Worm (Caenorhabditis elegans) whole organism, L1 larva: ENCODE results near the gene H34I24.2.

ENCODE experiments used
- C04F5.9 ChIP-seq: sonication (generic microtip); optimal IDR thresholded peaks from 2 replicates; lab custom pipeline; 2016; ENCODE audit warnings: missing genetic modification characterization, missing compliant biosample characterization
- C34B4.2 ChIP-seq: sonication (generic microtip); optimal IDR thresholded peaks from 2 replicates; lab custom pipeline; 2017; ENCODE audit warnings: mild to moderate bottlenecking, missing genetic modification characterization, missing compliant biosample characterization
- F16B12.6 ChIP-seq: fragments of 150-350 bp; optimal IDR thresholded peaks from 2 replicates; lab custom pipeline; 2014; ENCODE audit warnings: missing biosample characterization, missing genetic modification characterization
- aly-2 ChIP-seq: fragments of 150-350 bp; optimal IDR thresholded peaks from 2 replicates; lab custom pipeline; 2014; ENCODE audit warnings: missing biosample characterization, missing genetic modification characterization
- ama-1 ChIP-seq: fragments of 150-350 bp; optimal IDR thresholded peaks from 2 replicates; lab custom pipeline; 2014
- ceh-63 ChIP-seq: fragments of 200-800 bp; sonication (Bioruptor generic); optimal IDR thresholded peaks from 2 replicates; lab custom pipeline; 2018; ENCODE audit warnings: mild to moderate bottlenecking, missing genetic modification characterization, missing compliant biosample characterization
- ceh-8 ChIP-seq: fragments of 200-800 bp; sonication (Bioruptor generic); optimal IDR thresholded peaks from 2 replicates; lab custom pipeline; 2018; ENCODE audit warnings: mild to moderate bottlenecking, missing genetic modification characterization, moderate library complexity, missing compliant biosample characterization
- dpl-1 ChIP-seq, 3 experiments: fragments of 150-350 bp in 2 of 3; sonication (generic microtip) in 1 of 3; optimal IDR thresholded peaks; 2 replicates each; lab custom pipeline; 2014 to 2017; ENCODE audit warnings: missing biosample characterization in 3 of 3, missing genetic modification characterization in 3 of 3, missing genetic modification reagents in 3 of 3
- efl-1 ChIP-seq, 4 experiments: fragments of 150-350 bp; optimal IDR thresholded peaks in 3 of 4; peaks in 1 of 4; 1 replicate in 1 of 4; 2 replicates in 3 of 4; lab custom pipeline; 2014; ENCODE audit warnings: missing biosample characterization in 2 of 4, missing genetic modification characterization in 2 of 4, missing genetic modification reagents in 2 of 4
- elt-2 ChIP-seq: sonication (generic microtip); optimal IDR thresholded peaks from 2 replicates; lab custom pipeline; 2016; ENCODE audit warnings: missing genetic modification characterization, mild to moderate bottlenecking, inconsistent platforms, missing compliant biosample characterization, missing genetic modification reagents
- fkh-10 ChIP-seq: sonication (generic microtip); optimal IDR thresholded peaks from 2 replicates; lab custom pipeline; 2017; ENCODE audit warnings: missing biosample characterization, missing genetic modification reagents, missing genetic modification characterization
- fkh-4 ChIP-seq: sonication (generic microtip); optimal IDR thresholded peaks from 2 replicates; lab custom pipeline; 2016; ENCODE audit warnings: missing compliant biosample characterization, missing genetic modification characterization, borderline replicate concordance
- fos-1 ChIP-seq: fragments of 150-350 bp; optimal IDR thresholded peaks from 2 replicates; lab custom pipeline; 2014; ENCODE audit warnings: missing biosample characterization, missing genetic modification characterization
- grh-1 ChIP-seq: fragments of 200-800 bp; sonication (Bioruptor generic); IDR thresholded peaks from 2 replicates; pipeline ENCODE4 v1.3.6; 2022; ENCODE audit warnings: missing genetic modification reagents, missing genetic modification characterization, missing compliant biosample characterization
- hlh-17 ChIP-seq: fragments of 200-800 bp; sonication (Bioruptor generic); optimal IDR thresholded peaks from 2 replicates; lab custom pipeline; 2018; ENCODE audit warnings: missing genetic modification characterization, mild to moderate bottlenecking, missing compliant biosample characterization, moderate library complexity, borderline replicate concordance
- hpl-2 ChIP-seq: fragments of 150-350 bp; optimal IDR thresholded peaks from 2 replicates; lab custom pipeline; 2014; ENCODE audit warnings: missing biosample characterization, missing genetic modification reagents, missing genetic modification characterization
- irx-1 ChIP-seq: sonication (generic microtip); optimal IDR thresholded peaks from 2 replicates; lab custom pipeline; 2016; ENCODE audit warnings: missing genetic modification characterization, missing compliant biosample characterization
- isw-1 ChIP-seq: fragments of 200-800 bp; sonication (Bioruptor generic); IDR thresholded peaks from 2 replicates; pipeline ENCODE4 v1.3.6; 2022; ENCODE audit warnings: missing genetic modification characterization, missing compliant biosample characterization
- jun-1 ChIP-seq: fragments of 150-350 bp; optimal IDR thresholded peaks from 2 replicates; lab custom pipeline; 2014; ENCODE audit warnings: missing biosample characterization, missing genetic modification reagents, missing genetic modification characterization
- lin-13 ChIP-seq: fragments of 150-350 bp; optimal IDR thresholded peaks from 2 replicates; lab custom pipeline; 2014; ENCODE audit warnings: missing biosample characterization, missing genetic modification reagents, missing genetic modification characterization
- lin-15B ChIP-seq: fragments of 150-350 bp; sonication (generic microtip); optimal IDR thresholded peaks from 3 replicates; lab custom pipeline; 2014; ENCODE audit warnings: missing biosample characterization, missing genetic modification characterization
- lin-35 ChIP-seq, 2 experiments: fragments of 150-350 bp; optimal IDR thresholded peaks; 2 replicates each; lab custom pipeline; 2014; ENCODE audit warnings: missing biosample characterization in 2 of 2, missing genetic modification characterization in 2 of 2, missing genetic modification reagents in 2 of 2
- lin-39 ChIP-seq: fragments of 150-350 bp; optimal IDR thresholded peaks from 2 replicates; lab custom pipeline; 2014; ENCODE audit warnings: missing biosample characterization, missing genetic modification reagents, missing genetic modification characterization
- lir-3 ChIP-seq: sonication (generic microtip); optimal IDR thresholded peaks from 2 replicates; lab custom pipeline; 2016; ENCODE audit warnings: mild to moderate bottlenecking, missing genetic modification characterization, moderate library complexity, missing compliant biosample characterization; ENCODE audit not compliant: poor library complexity
- lsy-2 ChIP-seq, 2 experiments: fragments of 150-350 bp; optimal IDR thresholded peaks; 2 replicates each; lab custom pipeline; 2014; ENCODE audit warnings: missing biosample characterization in 2 of 2, missing genetic modification characterization in 2 of 2
- mef-2 ChIP-seq: fragments of 150-350 bp; optimal IDR thresholded peaks from 2 replicates; lab custom pipeline; 2014; ENCODE audit warnings: missing biosample characterization, missing genetic modification characterization
- nhr-19 ChIP-seq: fragments of 200-800 bp; sonication (Bioruptor generic); conservative IDR thresholded peaks from 2 replicates; pipeline ENCODE4 v1.3.6; 2022; ENCODE audit warnings: missing genetic modification characterization, missing compliant biosample characterization
- nhr-20 ChIP-seq: sonication (generic microtip); optimal IDR thresholded peaks from 2 replicates; lab custom pipeline; 2016; ENCODE audit warnings: mild to moderate bottlenecking, missing genetic modification characterization, missing compliant biosample characterization
- nhr-237 ChIP-seq: fragments of 150-350 bp; optimal IDR thresholded peaks from 2 replicates; lab custom pipeline; 2014; ENCODE audit warnings: missing biosample characterization, missing genetic modification characterization
- nhr-71 ChIP-seq: sonication (generic microtip); optimal IDR thresholded peaks from 2 replicates; lab custom pipeline; 2016; ENCODE audit warnings: mild to moderate bottlenecking, missing genetic modification characterization, moderate library complexity, missing compliant biosample characterization
- nhr-77 ChIP-seq: fragments of 150-350 bp; optimal IDR thresholded peaks from 2 replicates; lab custom pipeline; 2014; ENCODE audit warnings: missing biosample characterization, missing genetic modification characterization
- nhr-84 ChIP-seq: sonication (generic microtip); optimal IDR thresholded peaks from 2 replicates; lab custom pipeline; 2017; ENCODE audit warnings: missing biosample characterization, missing genetic modification characterization
- nhr-85 ChIP-seq: sonication (generic microtip); peaks from one replicate; lab custom pipeline; 2016; ENCODE audit warnings: missing genetic modification characterization, inconsistent platforms, missing compliant biosample characterization
- nhr-90 ChIP-seq: sonication (generic microtip); optimal IDR thresholded peaks from 2 replicates; lab custom pipeline; 2016; ENCODE audit warnings: mild to moderate bottlenecking, missing genetic modification characterization, missing compliant biosample characterization; ENCODE audit not compliant: poor library complexity
- snpc-4 ChIP-seq: fragments of 150-350 bp; optimal IDR thresholded peaks from 2 replicates; lab custom pipeline; 2014; ENCODE audit warnings: missing biosample characterization, missing genetic modification characterization
- sptf-1 ChIP-seq: fragments of 150-350 bp; optimal IDR thresholded peaks from 2 replicates; lab custom pipeline; 2014; ENCODE audit warnings: missing biosample characterization, missing genetic modification characterization
- swsn-7 ChIP-seq: sonication (generic microtip); optimal IDR thresholded peaks from 2 replicates; lab custom pipeline; 2016; ENCODE audit warnings: missing genetic modification characterization, missing compliant biosample characterization
- tbx-2 ChIP-seq: sonication (generic microtip); optimal IDR thresholded peaks from 2 replicates; lab custom pipeline; 2016; ENCODE audit warnings: missing genetic modification characterization, missing compliant biosample characterization
- unc-30 ChIP-seq: sonication (generic microtip); optimal IDR thresholded peaks from 2 replicates; lab custom pipeline; 2017; ENCODE audit warnings: missing biosample characterization, missing genetic modification characterization
- unc-62 ChIP-seq: fragments of 150-350 bp; optimal IDR thresholded peaks from 2 replicates; lab custom pipeline; 2014; ENCODE audit warnings: missing biosample characterization, missing genetic modification reagents, missing genetic modification characterization
- unc-98 ChIP-seq: fragments of 200-800 bp; sonication (Bioruptor generic); IDR thresholded peaks from 2 replicates; pipeline ENCODE4 v1.3.6; 2022; ENCODE audit warnings: missing genetic modification characterization, missing compliant biosample characterization
- vab-15 ChIP-seq: sonication (generic microtip); optimal IDR thresholded peaks from 2 replicates; lab custom pipeline; 2017; ENCODE audit warnings: missing genotype, mild to moderate bottlenecking, missing genetic modification characterization, missing compliant biosample characterization
- xbp-1 ChIP-seq: sonication (generic microtip); optimal IDR thresholded peaks from 2 replicates; lab custom pipeline; 2016; ENCODE audit warnings: missing genetic modification characterization, missing compliant biosample characterization
- zag-1 ChIP-seq: fragments of 150-350 bp; optimal IDR thresholded peaks from 2 replicates; lab custom pipeline; 2014; ENCODE audit warnings: missing biosample characterization, missing genetic modification characterization
- zip-4 ChIP-seq: fragments of 200-800 bp; sonication (Bioruptor generic); optimal IDR thresholded peaks from 2 replicates; lab custom pipeline; 2018; ENCODE audit warnings: mild to moderate bottlenecking, missing genetic modification characterization, moderate library complexity, missing compliant biosample characterization
- ztf-11 ChIP-seq, 2 experiments: sonication (generic microtip); optimal IDR thresholded peaks; 2 replicates each; lab custom pipeline; 2016 to 2017; ENCODE audit warnings: missing genetic modification characterization in 2 of 2, missing biosample characterization in 1 of 2, missing compliant biosample characterization in 1 of 2

H34I24.2 gene

DNA sequence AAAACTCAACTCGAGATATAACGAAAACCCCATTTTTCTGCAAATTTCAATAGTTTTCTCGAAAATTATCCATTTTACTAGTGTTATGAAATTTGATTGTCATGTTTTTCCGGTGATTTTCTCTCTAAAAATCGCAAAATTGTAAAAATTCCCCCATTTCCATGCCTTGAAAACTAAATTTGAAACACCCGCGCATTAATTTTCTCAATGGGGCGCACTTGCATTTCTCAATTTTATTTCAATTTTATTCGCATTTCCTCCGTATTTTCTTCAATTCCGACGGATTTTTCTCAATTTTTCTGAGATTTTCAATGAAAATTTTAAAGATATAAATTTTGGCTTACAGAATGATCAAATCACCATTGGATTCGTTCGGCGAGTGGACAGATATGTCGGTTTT is 36.8 kb upstream of the H34I24.2 start, which contains the start of gene Y71H2AM.3 (continued):
- TF ChIP-seq xbp-1 (tag; lab: Kevin White, UChicago) (peak; percentile 52), irx-1 (tag; lab: Kevin White, UChicago) (no peak), efl-1 (optimal IDR thresholded peaks at IDR 0.05; lab: Kevin White, UChicago) (peak; percentile 95 to 96), efl-1 (GFP tag; optimal IDR thresholded peaks at IDR 0.05 in 1 of 2; lab: Kevin White, UChicago) (peak; percentile 95 to 99), zip-4 (GFP tag; lab: Kevin White, UChicago) (peak; percentile 10), tbx-2 (tag; lab: Kevin White, UChicago) (peak; percentile 35), nhr-19 (GFP tag; lab: Robert Waterston, UW) (peak; percentile 51), C04F5.9 (peak; percentile 40), ama-1 (lab: Kevin White, UChicago) (peak; percentile 1)

DNA sequence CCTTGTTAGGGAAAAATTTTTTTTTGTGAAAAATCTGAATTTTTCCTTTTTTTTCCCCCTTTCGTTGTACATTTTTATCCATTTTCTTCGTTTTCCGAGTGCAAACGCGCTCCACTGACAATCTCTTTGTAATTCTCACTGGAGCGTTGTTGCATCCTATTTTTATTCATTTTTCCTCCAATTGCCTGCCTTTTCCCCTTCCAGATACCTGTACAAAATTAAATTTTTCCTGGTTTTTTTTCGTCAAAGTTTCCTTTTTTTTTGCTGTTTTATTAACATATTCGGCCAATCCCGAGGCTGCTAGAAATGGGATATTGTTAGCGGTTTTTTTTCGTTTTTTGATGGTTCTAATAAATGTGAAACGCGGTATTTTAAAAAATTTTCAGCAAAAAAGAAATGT is 30.4 kb upstream of the H34I24.2 start:
- TF ChIP-seq nhr-71 (peak; percentile 7), aly-2 (tag; lab: Kevin White, UChicago) (peak; percentile 23), hlh-17 (GFP tag; lab: Kevin White, UChicago) (no peak), elt-2 (tag; lab: Kevin White, UChicago) (no peak), lir-3 (no peak), efl-1 (optimal IDR thresholded peaks at IDR 0.05; lab: Kevin White, UChicago) (peak; percentile 5 to 6), efl-1 (GFP tag; optimal IDR thresholded peaks at IDR 0.05 in 1 of 2; lab: Kevin White, UChicago) (no peak), grh-1 (GFP tag; lab: Robert Waterston, UW) (no peak)

DNA sequence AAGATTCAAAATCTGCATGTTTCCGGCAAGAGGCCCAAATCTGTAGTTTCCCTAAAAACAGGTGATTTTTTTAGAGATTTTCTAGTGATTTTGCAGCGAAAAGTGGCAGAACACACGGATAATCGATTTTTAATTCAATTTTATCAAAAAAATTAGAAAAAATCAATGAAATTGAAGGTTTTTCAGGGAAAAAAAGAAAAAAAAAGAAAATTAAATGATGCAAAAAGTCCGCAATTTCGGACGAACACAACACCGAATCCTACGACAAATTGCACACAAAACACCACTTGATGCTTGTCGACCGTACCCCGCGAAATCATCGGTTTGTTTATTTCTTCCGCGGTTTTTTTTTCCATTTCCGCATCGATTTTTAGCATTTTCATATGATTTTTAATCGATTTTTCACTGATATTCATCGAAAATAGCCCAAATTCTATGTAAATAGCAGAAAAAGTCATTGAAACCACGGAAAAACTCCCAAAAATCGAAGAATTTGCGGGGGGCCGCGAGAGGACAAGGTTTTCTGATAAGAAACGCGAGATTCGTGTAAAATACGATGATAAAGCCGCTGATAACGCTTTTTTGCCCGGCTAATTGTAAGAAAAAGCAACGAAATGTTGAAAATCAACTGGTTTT is 26.8 kb upstream of the H34I24.2 start, which contains the start of gene tufm-1:
tufm-1 (minus strand) TSS at position 51 of the 636 bp plus-strand sequence.
- TF ChIP-seq unc-30 (tag; lab: Kevin White, UChicago) (no peak), zip-4 (GFP tag; lab: Kevin White, UChicago) (no peak), hpl-2 (GFP tag; lab: Kevin White, UChicago) (no peak), nhr-20 (tag; lab: Kevin White, UChicago) (no peak), lin-35 (GFP tag; optimal IDR thresholded peaks at IDR 0.05; lab: Kevin White, UChicago) (peak; percentile 74 to 78), nhr-77 (tag; lab: Kevin White, UChicago) (no peak), ceh-8 (GFP tag; lab: Kevin White, UChicago) (no peak), vab-15 (tag; lab: Kevin White, UChicago) (no peak), ztf-11 (tag; optimal IDR thresholded peaks at IDR 0.05; lab: Kevin White, UChicago) (no peak), fkh-4 (no peak), F16B12.6 (peak; percentile 95), zag-1 (tag; lab: Kevin White, UChicago) (no peak), nhr-237 (no peak), unc-62 (GFP tag; lab: Kevin White, UChicago) (no peak), elt-2 (tag; lab: Kevin White, UChicago) (peak; percentile 21), xbp-1 (tag; lab: Kevin White, UChicago) (peak; percentile 34), irx-1 (tag; lab: Kevin White, UChicago) (no peak), snpc-4 (peak; percentile 10), nhr-71 (peak; percentile 56), nhr-90 (tag; lab: Kevin White, UChicago) (no peak), mef-2 (tag; lab: Kevin White, UChicago) (no peak), dpl-1 (GFP tag; optimal IDR thresholded peaks at IDR 0.05; lab: Kevin White, UChicago) (peak; percentile 62 to 74 (median 65)), lin-39 (tag; lab: Kevin White, UChicago) (no peak), sptf-1 (no peak), C34B4.2 (tag; lab: Kevin White, UChicago) (no peak), ceh-63 (no peak), nhr-19 (GFP tag; lab: Robert Waterston, UW) (peak; percentile 11; the same call in 1 of the 2 replicates), jun-1 (peak; percentile 47), efl-1 (optimal IDR thresholded peaks at IDR 0.05; lab: Kevin White, UChicago) (peak; percentile 73 to 75), efl-1 (GFP tag; optimal IDR thresholded peaks at IDR 0.05 in 1 of 2; lab: Kevin White, UChicago) (peak; percentile 78 to 97), aly-2 (tag; lab: Kevin White, UChicago) (no peak), fos-1 (tag; lab: Kevin White, UChicago) (no peak), nhr-85 (tag; lab: Kevin White, UChicago) (peak; percentile 52), lin-15B (tag; lab: Kevin White, UChicago) (peak; percentile 33), swsn-7 (tag; lab: Kevin White, UChicago) (peak; percentile 28), unc-98 (GFP tag; lab: Robert Waterston, UW) (no peak), lsy-2 (tag; optimal IDR thresholded peaks at IDR 0.05; lab: Kevin White, UChicago) (peak; percentile 93 to 98), nhr-84 (tag; lab: Kevin White, UChicago) (no peak), lin-13 (GFP tag; lab: Kevin White, UChicago) (peak; percentile 36), isw-1 (no peak), fkh-10 (GFP tag; lab: Kevin White, UChicago) (no peak)
